Fruit fly (Drosophila melanogaster) whole organism, embryonic: ENCODE data around the gene CG5835.
A peak's percentile ranks its signal among the peaks of the same experiment; 100 is the strongest.

ENCODE experiments used
- Bgb ChIP-seq: fragments of 200-800 bp; sonication (Bioruptor generic); IDR thresholded peaks from 2 replicates; pipeline ENCODE4 v1.3.6; 2022; ENCODE audit warnings: missing biosample characterization, missing genetic modification characterization; ENCODE audit not compliant: partially characterized antibody
- CG10209 ChIP-seq: fragments of 200-800 bp; sonication (Bioruptor generic); optimal IDR thresholded peaks from 3 replicates; lab custom pipeline; 2017; ENCODE audit warnings: missing biosample characterization, mild to moderate bottlenecking, missing genetic modification characterization, missing genetic modification reagents
- CG10565 ChIP-seq: fragments of 200-800 bp; sonication (Bioruptor generic); optimal IDR thresholded peaks from 3 replicates; lab custom pipeline; 2016; ENCODE audit warnings: missing biosample characterization, mild to moderate bottlenecking, missing genetic modification characterization
- CG13296 ChIP-seq: fragments of 200-800 bp; sonication (Bioruptor generic); optimal IDR thresholded peaks from 3 replicates; lab custom pipeline; 2018; ENCODE audit warnings: missing biosample characterization, mild to moderate bottlenecking, missing genetic modification characterization
- CG14014 ChIP-seq: fragments of 200-800 bp; sonication (Bioruptor generic); IDR thresholded peaks from 2 replicates; pipeline ENCODE4 v1.3.6; 2022; ENCODE audit warnings: missing biosample characterization, missing genetic modification characterization
- CG14860 ChIP-seq: fragments of 200-800 bp; sonication (Bioruptor generic); IDR thresholded peaks from 3 replicates; pipeline ENCODE4 v1.3.6; 2022; ENCODE audit warnings: missing biosample characterization, missing genetic modification characterization; ENCODE audit not compliant: partially characterized antibody
- CG14965 ChIP-seq: fragments of 200-800 bp; sonication (Bioruptor generic); optimal IDR thresholded peaks from 2 replicates; lab custom pipeline; 2016; ENCODE audit warnings: missing biosample characterization, missing genetic modification characterization, borderline replicate concordance
- CG15011 ChIP-seq: fragments of 200-800 bp; sonication (Bioruptor generic); optimal IDR thresholded peaks from 3 replicates; lab custom pipeline; 2018; ENCODE audit warnings: missing biosample characterization, mild to moderate bottlenecking, missing genetic modification characterization
- CG15696 ChIP-seq: fragments of 200-800 bp; sonication (Bioruptor generic); optimal IDR thresholded peaks from 2 replicates; lab custom pipeline; 2019; ENCODE audit warnings: missing biosample characterization, mild to moderate bottlenecking, missing genetic modification characterization, moderate library complexity
- CG18262 ChIP-seq: fragments of 200-800 bp; optimal IDR thresholded peaks from 3 replicates; lab custom pipeline; 2019; ENCODE audit warnings: missing biosample characterization, mild to moderate bottlenecking, missing genetic modification characterization, moderate library complexity
- CG2129 ChIP-seq: fragments of 200-800 bp; sonication (Bioruptor generic); IDR thresholded peaks from 2 replicates; pipeline ENCODE4 v1.3.6; 2022; ENCODE audit warnings: missing biosample characterization, missing genetic modification characterization; ENCODE audit not compliant: partially characterized antibody
- CG30403 ChIP-seq: fragments of 200-800 bp; sonication (Bioruptor generic); optimal IDR thresholded peaks from 3 replicates; lab custom pipeline; 2016; ENCODE audit warnings: missing biosample characterization, missing genetic modification characterization
- CG31441 ChIP-seq: fragments of 200-800 bp; sonication (Bioruptor generic); IDR thresholded peaks from 2 replicates; pipeline ENCODE4 v1.3.6; 2022; ENCODE audit warnings: missing biosample characterization, missing genetic modification characterization
- CG5953 ChIP-seq: fragments of 200-800 bp; sonication (Bioruptor generic); IDR thresholded peaks from 2 replicates; pipeline ENCODE4 v1.3.6; 2022; ENCODE audit warnings: missing biosample characterization, missing genetic modification characterization
- CG6654 ChIP-seq: fragments of 200-800 bp; sonication (Bioruptor generic); optimal IDR thresholded peaks from 2 replicates; lab custom pipeline; 2017; ENCODE audit warnings: missing biosample characterization, mild to moderate bottlenecking, missing genetic modification characterization
- CG9437 ChIP-seq: fragments of 200-800 bp; sonication (Bioruptor generic); optimal IDR thresholded peaks from 2 replicates; lab custom pipeline; 2018; ENCODE audit warnings: missing biosample characterization, mild to moderate bottlenecking, missing genetic modification characterization
- CG9609 ChIP-seq: fragments of 200-800 bp; sonication (Bioruptor generic); optimal IDR thresholded peaks from 3 replicates; lab custom pipeline; 2016; ENCODE audit warnings: missing biosample characterization, missing genetic modification characterization
- Chrac-16 ChIP-seq: fragments of 200-800 bp; sonication (Bioruptor generic); optimal IDR thresholded peaks from 3 replicates; lab custom pipeline; 2016; ENCODE audit warnings: missing biosample characterization, missing genetic modification characterization
- Dek ChIP-seq: fragments of 200-800 bp; sonication (Bioruptor generic); optimal IDR thresholded peaks from 3 replicates; lab custom pipeline; 2019; ENCODE audit warnings: missing biosample characterization, mild to moderate bottlenecking, missing genetic modification characterization, moderate library complexity
- Dref ChIP-seq: fragments of 200-800 bp; sonication (Bioruptor generic); IDR thresholded peaks from 2 replicates; pipeline ENCODE4 v1.3.6; 2022; ENCODE audit warnings: missing biosample characterization, missing genetic modification characterization
- ERR ChIP-seq: fragments of 200-800 bp; sonication (Bioruptor generic); optimal IDR thresholded peaks from 2 replicates; lab custom pipeline; 2016; ENCODE audit warnings: missing biosample characterization, missing genetic modification characterization
- Eip74EF ChIP-seq, 2 experiments: fragments of 200-800 bp in 1 of 2; fragments of >200 bp in 1 of 2; sonication (Bioruptor generic) in 1 of 2; optimal IDR thresholded peaks; 2 replicates each; lab custom pipeline; 2017 to 2019; ENCODE audit warnings: missing biosample characterization in 2 of 2, missing genetic modification characterization in 2 of 2, mild to moderate bottlenecking in 1 of 2, moderate library complexity in 1 of 2
- Elba2 ChIP-seq: fragments of 200-800 bp; sonication (Bioruptor generic); optimal IDR thresholded peaks from 3 replicates; lab custom pipeline; 2016; ENCODE audit warnings: missing biosample characterization, missing genetic modification characterization
- Ets65A ChIP-seq: fragments of 200-800 bp; sonication (Bioruptor generic); peaks from one replicate; lab custom pipeline; 2016; ENCODE audit warnings: missing biosample characterization, missing genetic modification characterization
- HHEX ChIP-seq: fragments of 200-800 bp; sonication (Bioruptor generic); optimal IDR thresholded peaks from 3 replicates; lab custom pipeline; 2017; ENCODE audit warnings: missing biosample characterization, mild to moderate bottlenecking, missing genetic modification characterization, missing genetic modification reagents
- Hr78 ChIP-seq, 2 experiments: fragments of 200-800 bp in 1 of 2; fragments of >200 bp in 1 of 2; sonication (Bioruptor generic) in 1 of 2; optimal IDR thresholded peaks; 2 replicates each; lab custom pipeline; 2017 to 2019; ENCODE audit warnings: missing biosample characterization in 2 of 2, missing genetic modification characterization in 2 of 2, mild to moderate bottlenecking in 1 of 2, moderate library complexity in 1 of 2
- Hsf ChIP-seq: fragments of 200-800 bp; sonication (Bioruptor generic); optimal IDR thresholded peaks from 3 replicates; lab custom pipeline; 2016; ENCODE audit warnings: missing biosample characterization, missing genetic modification characterization
- MTF-1 ChIP-seq: fragments of 200-800 bp; sonication (Bioruptor generic); optimal IDR thresholded peaks from 2 replicates; lab custom pipeline; 2018; ENCODE audit warnings: missing biosample characterization, mild to moderate bottlenecking, missing genetic modification characterization, borderline replicate concordance
- Med ChIP-seq: fragments of 200-800 bp; sonication (Bioruptor generic); peaks from one replicate; lab custom pipeline; 2016; ENCODE audit warnings: missing biosample characterization, missing genetic modification characterization, mild to moderate bottlenecking, inconsistent platforms, moderate library complexity
- Mrtf ChIP-seq: fragments of 200-800 bp; sonication (Bioruptor generic); IDR thresholded peaks from 3 replicates; pipeline ENCODE4 v1.3.6; 2022; ENCODE audit warnings: missing biosample characterization, missing genetic modification characterization
- NC2β ChIP-seq: fragments of 200-800 bp; sonication (Bioruptor generic); optimal IDR thresholded peaks from 2 replicates; lab custom pipeline; 2016; ENCODE audit warnings: missing biosample characterization, missing genetic modification characterization
- Nf-YA ChIP-seq: fragments of 200-800 bp; sonication (Bioruptor generic); IDR thresholded peaks from 2 replicates; pipeline ENCODE4 v1.3.6; 2022; ENCODE audit warnings: missing biosample characterization, missing genetic modification characterization
- Oli ChIP-seq: fragments of 200-800 bp; sonication (Bioruptor generic); optimal IDR thresholded peaks from 2 replicates; lab custom pipeline; 2018; ENCODE audit warnings: missing biosample characterization, mild to moderate bottlenecking, missing genetic modification characterization, moderate library complexity
- Poxn ChIP-seq: fragments of 200-800 bp; sonication (Bioruptor generic); IDR thresholded peaks from 2 replicates; pipeline ENCODE4 v1.3.6; 2022; ENCODE audit warnings: missing biosample characterization, missing genetic modification characterization
- Taf1 ChIP-seq: fragments of 200-800 bp; sonication (Bioruptor generic); IDR thresholded peaks from 2 replicates; pipeline ENCODE4 v1.3.6; 2022; ENCODE audit warnings: missing biosample characterization, missing genetic modification characterization
- abd-A ChIP-seq: fragments of 200-800 bp; sonication (Bioruptor generic); optimal IDR thresholded peaks from 3 replicates; lab custom pipeline; 2019; ENCODE audit warnings: missing biosample characterization, mild to moderate bottlenecking, missing genetic modification characterization, moderate library complexity
- bowl ChIP-seq: fragments of 200-800 bp; sonication (Bioruptor generic); IDR thresholded peaks from 2 replicates; pipeline ENCODE4 v1.3.6; 2022; ENCODE audit warnings: missing biosample characterization, missing genetic modification characterization
- crc ChIP-seq: fragments of 200-800 bp; sonication (Bioruptor generic); optimal IDR thresholded peaks from 2 replicates; lab custom pipeline; 2016; ENCODE audit warnings: missing biosample characterization, missing genetic modification characterization
- ewg ChIP-seq: fragments of 200-800 bp; sonication (Bioruptor generic); optimal IDR thresholded peaks from 3 replicates; lab custom pipeline; 2017; ENCODE audit warnings: mild to moderate bottlenecking, missing biosample characterization, missing genetic modification reagents, missing genetic modification characterization
- grau ChIP-seq: fragments of 200-800 bp; optimal IDR thresholded peaks from 3 replicates; lab custom pipeline; 2019; ENCODE audit warnings: missing biosample characterization, mild to moderate bottlenecking, missing genetic modification characterization, moderate library complexity
- knrl ChIP-seq: fragments of 200-800 bp; sonication (Bioruptor generic); IDR thresholded peaks from 3 replicates; pipeline ENCODE4 v1.3.6; 2022; ENCODE audit warnings: missing biosample characterization, missing genetic modification characterization; ENCODE audit not compliant: partially characterized antibody
- nmo ChIP-seq: fragments of 200-800 bp; sonication (Bioruptor generic); optimal IDR thresholded peaks from 2 replicates; lab custom pipeline; 2018; ENCODE audit warnings: missing biosample characterization, mild to moderate bottlenecking, missing genetic modification characterization, moderate library complexity
- schlank ChIP-seq: fragments of 200-800 bp; sonication (Bioruptor generic); optimal IDR thresholded peaks from 2 replicates; lab custom pipeline; 2018; ENCODE audit warnings: missing biosample characterization, mild to moderate bottlenecking, missing genetic modification characterization
- seq ChIP-seq: fragments of 200-800 bp; sonication (Bioruptor generic); IDR thresholded peaks from 2 replicates; pipeline ENCODE4 v1.3.6; 2022; ENCODE audit warnings: missing biosample characterization, missing genetic modification characterization
- sima ChIP-seq: fragments of 200-800 bp; sonication (Bioruptor generic); optimal IDR thresholded peaks from 2 replicates; lab custom pipeline; 2016; ENCODE audit warnings: missing biosample characterization, missing genetic modification characterization
- ssp ChIP-seq: fragments of 200-800 bp; sonication (Bioruptor generic); IDR thresholded peaks from 2 replicates; pipeline ENCODE4 v1.3.6; 2022; ENCODE audit warnings: missing biosample characterization, missing genetic modification characterization
- tgo ChIP-seq: fragments of 200-800 bp; sonication (Bioruptor generic); IDR thresholded peaks from 3 replicates; pipeline ENCODE4 v1.3.6; 2022; ENCODE audit warnings: missing biosample characterization, missing genetic modification characterization
- wek ChIP-seq: fragments of 200-800 bp; sonication (Bioruptor generic); optimal IDR thresholded peaks from 3 replicates; lab custom pipeline; 2018; ENCODE audit warnings: missing biosample characterization, mild to moderate bottlenecking, missing genetic modification characterization, moderate library complexity

CG5835 gene

dm6 chr3R:19151848-19152787 is 1.4 kb downstream of the CG5835 start (continued):
- TF ChIP-seq crc (no peak), abd-A (tag; lab: Kevin White, UChicago) (no peak), wek (GFP tag; lab: Kevin White, UChicago) (no peak), CG6654 (GFP tag; lab: Kevin White, UChicago) (no peak), Elba2 (GFP tag; lab: Kevin White, UChicago) (no peak), Med (GFP tag; lab: Kevin White, UChicago) (peak; percentile 66), tgo (no peak), CG5953 (GFP tag; lab: Robert Waterston, UW) (peak; percentile 36; the same call in 1 of the 2 replicates), Dref (GFP tag; lab: Robert Waterston, UW) (no peak), Bgb (GFP tag; lab: Robert Waterston, UW) (no peak), CG10209 (peak; percentile 30), ssp (GFP tag; lab: Robert Waterston, UW) (no peak), Mrtf (GFP tag; lab: Robert Waterston, UW) (no peak; the same call in 2 of the 3 replicates), Chrac-16 (GFP tag; lab: Kevin White, UChicago) (no peak), Taf1 (GFP tag; lab: Robert Waterston, UW) (no peak), CG14014 (GFP tag; lab: Robert Waterston, UW) (peak; percentile 57), knrl (GFP tag; lab: Robert Waterston, UW) (no peak), CG13296 (GFP tag; lab: Kevin White, UChicago) (no peak), CG30403 (peak; percentile 13), Poxn (GFP tag; lab: Robert Waterston, UW) (no peak), sima (GFP tag; lab: Kevin White, UChicago) (no peak), grau (tag; lab: Kevin White, UChicago) (peak; percentile 46), CG14860 (no peak), seq (GFP tag; lab: Robert Waterston, UW) (no peak), Hsf (GFP tag; lab: Kevin White, UChicago) (no peak), CG2129 (GFP tag; lab: Robert Waterston, UW) (no peak), ERR (GFP tag; lab: Kevin White, UChicago) (no peak), bowl (GFP tag; lab: Robert Waterston, UW) (no peak), Eip74EF (GFP tag; optimal IDR thresholded peaks at IDR 0.05; lab: Kevin White, UChicago) (peak in 1 of 2 experiments; percentile 0), Oli (tag; lab: Kevin White, UChicago) (peak; percentile 33), Ets65A (GFP tag; lab: Kevin White, UChicago) (no peak), Nf-YA (GFP tag; lab: Robert Waterston, UW) (no peak), NC2β (no peak), Hr78 (GFP tag; optimal IDR thresholded peaks at IDR 0.05; lab: Kevin White, UChicago) (no peak), HHEX (GFP tag; lab: Kevin White, UChicago) (no peak), CG18262 (peak; percentile 10), CG10565 (no peak), CG15696 (tag; lab: Kevin White, UChicago) (no peak), CG31441 (GFP tag; lab: Robert Waterston, UW) (0 out of 2 replicates have a peak, but pooled peaks have one; percentile 24), CG9437 (GFP tag; lab: Kevin White, UChicago) (peak; percentile 21), nmo (GFP tag; lab: Kevin White, UChicago) (peak; percentile 24), CG9609 (GFP tag; lab: Kevin White, UChicago) (no peak), schlank (peak; percentile 13), Dek (peak; percentile 30), CG15011 (GFP tag; lab: Kevin White, UChicago) (peak; percentile 9), MTF-1 (GFP tag; lab: Kevin White, UChicago) (no peak), CG14965 (GFP tag; lab: Kevin White, UChicago) (no peak), ewg (GFP tag; lab: Kevin White, UChicago) (no peak)
